Worm (Caenorhabditis elegans): Measurements from ENCODE around the gene tbx-34.

DNA sequence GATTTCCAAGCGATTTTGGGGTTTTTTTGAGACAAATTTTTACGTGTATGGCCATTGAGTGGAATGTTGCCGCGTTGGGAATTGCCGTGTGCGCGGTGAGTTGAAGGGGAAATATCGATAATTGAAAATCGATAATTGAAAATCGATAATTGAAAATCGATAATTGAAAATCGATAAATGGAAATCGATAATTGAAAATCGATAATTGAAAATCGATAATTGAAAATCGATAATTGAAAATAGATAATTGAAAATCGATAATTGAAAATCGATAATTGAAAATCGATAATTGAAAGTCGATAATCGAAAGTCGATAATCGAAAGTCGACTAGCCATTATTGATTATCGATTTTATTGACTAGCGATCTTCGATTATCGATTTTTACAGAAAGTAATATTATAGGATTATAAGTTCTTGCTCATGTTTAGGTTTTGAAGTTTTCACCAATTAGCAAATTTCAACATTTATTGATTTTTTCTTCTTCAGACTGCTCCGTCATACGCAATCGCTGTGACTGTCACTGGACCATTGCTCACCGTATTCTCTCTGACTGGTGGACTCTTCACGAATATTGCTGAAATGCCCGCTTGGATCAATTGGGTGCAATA, 3.6 kb upstream of the tbx-34 start:
- TF ChIP-seq W03F9.2 (tag; optimal IDR thresholded peaks at IDR 0.05) (no peak), dao-5 (tag; optimal IDR thresholded peaks at IDR 0.05) (no peak)

All from whole organism, L4/young adult.